Worm (Caenorhabditis elegans): ENCODE measurements around the gene cdgs-1.

cdgs-1 gene

DNA sequence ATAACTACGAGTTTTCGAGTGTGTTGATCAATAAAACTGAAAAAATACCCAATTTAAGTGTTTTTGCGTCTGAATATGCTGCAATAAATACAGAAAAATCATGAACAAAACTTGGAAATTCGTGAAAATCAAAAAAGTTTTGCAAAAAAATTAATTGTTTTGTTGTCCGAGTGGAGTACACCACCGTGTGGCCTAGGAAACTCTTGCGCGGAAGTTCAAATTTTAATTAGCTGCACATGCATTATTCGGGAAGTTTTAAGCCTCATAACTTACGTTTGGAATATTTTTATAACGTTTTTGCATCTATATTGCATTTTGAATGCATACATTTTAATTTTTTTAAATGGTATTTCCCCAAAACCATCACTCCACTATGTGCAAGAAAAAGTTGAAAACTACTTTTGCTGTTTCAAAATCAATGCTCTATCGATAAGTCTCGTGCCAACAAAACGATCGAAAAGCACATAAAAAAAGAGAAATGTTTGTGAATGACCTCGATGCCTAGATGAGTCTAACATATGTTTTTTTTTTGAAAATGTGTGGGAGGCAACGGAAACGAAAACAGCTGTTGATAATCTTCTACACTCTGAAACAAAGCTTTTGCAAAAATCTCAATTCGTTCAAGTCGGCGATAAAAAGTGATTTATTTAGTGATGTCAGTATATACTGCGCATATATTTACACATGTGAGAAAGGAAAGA is 1.0 kb upstream of the cdgs-1 start:
- no peak for TF ChIP-seq unc-86 (tag; optimal IDR thresholded peaks at IDR 0.05)
- peak; percentile 49 for TF ChIP-seq ceh-2 (tag; optimal IDR thresholded peaks at IDR 0.05)
- TF ChIP-seq ttx-3 (tag; optimal IDR thresholded peaks at IDR 0.05): no peak
- no peak for TF ChIP-seq fax-1 (tag; optimal IDR thresholded peaks at IDR 0.05)
- no peak for TF ChIP-seq gmeb-2 (tag; optimal IDR thresholded peaks at IDR 0.05)
- TF ChIP-seq C38D4.7 (GFP tag; optimal IDR thresholded peaks at IDR 0.05): no peak
- no peak for TF ChIP-seq dve-1 (tag; optimal IDR thresholded peaks at IDR 0.05)
- peak; percentile 81 for TF ChIP-seq C08G9.2 (tag; optimal IDR thresholded peaks at IDR 0.05)
- TF ChIP-seq ceh-31 (tag; optimal IDR thresholded peaks at IDR 0.05): peak; percentile 52
- TF ChIP-seq ztf-16 (tag; optimal IDR thresholded peaks at IDR 0.05): no peak
- TF ChIP-seq ref-2 (tag; optimal IDR thresholded peaks at IDR 0.05): no peak
- no peak for TF ChIP-seq ceh-19 (GFP tag; optimal IDR thresholded peaks at IDR 0.05)
- TF ChIP-seq nhr-232 (tag; optimal IDR thresholded peaks at IDR 0.05): no peak
- TF ChIP-seq pax-1 (tag; optimal IDR thresholded peaks at IDR 0.05): no peak
- peak; percentile 46 for TF ChIP-seq zip-5 (tag; optimal IDR thresholded peaks at IDR 0.05)
- TF ChIP-seq hlh-13 (GFP tag; optimal IDR thresholded peaks at IDR 0.05): no peak
- no peak for TF ChIP-seq K02D7.2 (tag; optimal IDR thresholded peaks at IDR 0.05)
- peak; percentile 27 for TF ChIP-seq elt-2 (tag; optimal IDR thresholded peaks at IDR 0.05)
- TF ChIP-seq ceh-14 (tag; optimal IDR thresholded peaks at IDR 0.05): peak; percentile 6
- TF ChIP-seq odd-2 (tag; optimal IDR thresholded peaks at IDR 0.05): no peak
- TF ChIP-seq lim-6 (tag; optimal IDR thresholded peaks at IDR 0.05): no peak
- no peak for TF ChIP-seq che-1 (tag; optimal IDR thresholded peaks at IDR 0.05)
- no peak for TF ChIP-seq ama-1 (optimal IDR thresholded peaks at IDR 0.05)
- TF ChIP-seq eyg-1 (tag; optimal IDR thresholded peaks at IDR 0.05): no peak
- peak; percentile 58 for TF ChIP-seq ets-4 (tag; optimal IDR thresholded peaks at IDR 0.05)
- TF ChIP-seq elt-4 (tag; optimal IDR thresholded peaks at IDR 0.05): no peak
- no peak for TF ChIP-seq ceh-24 (tag; optimal IDR thresholded peaks at IDR 0.05)
- TF ChIP-seq unc-55 (GFP tag; optimal IDR thresholded peaks at IDR 0.05): no peak
- TF ChIP-seq fkh-6 (tag; optimal IDR thresholded peaks at IDR 0.05): no peak
- no peak for TF ChIP-seq syd-9 (tag; optimal IDR thresholded peaks at IDR 0.05)
- TF ChIP-seq ceh-18 (tag; optimal IDR thresholded peaks at IDR 0.05): peak; percentile 18
- TF ChIP-seq tbx-2 (tag; optimal IDR thresholded peaks at IDR 0.05): peak; percentile 21
- TF ChIP-seq hlh-15 (tag; optimal IDR thresholded peaks at IDR 0.05): no peak
- TF ChIP-seq pros-1 (tag; optimal IDR thresholded peaks at IDR 0.05): no peak
- TF ChIP-seq ceh-22 (tag; optimal IDR thresholded peaks at IDR 0.05): no peak
- TF ChIP-seq Y22D7AL.16 (tag; optimal IDR thresholded peaks at IDR 0.05): no peak
- TF ChIP-seq hlh-6 (tag; optimal IDR thresholded peaks at IDR 0.05): no peak
- TF ChIP-seq tbx-7 (tag; optimal IDR thresholded peaks at IDR 0.05): peak; percentile 74
- TF ChIP-seq unc-42 (tag; optimal IDR thresholded peaks at IDR 0.05): no peak
- no peak for TF ChIP-seq pha-4 (tag; optimal IDR thresholded peaks at IDR 0.05)
- no peak for TF ChIP-seq nfya-1 (tag; optimal IDR thresholded peaks at IDR 0.05)
- TF ChIP-seq pha-2 (tag; optimal IDR thresholded peaks at IDR 0.05): no peak

- TF ChIP-seq ahr-1 (tag; optimal IDR thresholded peaks at IDR 0.05) (no peak), nfya-1 (tag; optimal IDR thresholded peaks at IDR 0.05) (no peak), ceh-48 (tag; optimal IDR thresholded peaks at IDR 0.05) (no peak), unc-3 (GFP tag; conservative IDR thresholded peaks at IDR 0.05) (no peak), unc-3 (tag; optimal IDR thresholded peaks at IDR 0.05) (no peak), lim-6 (tag; optimal IDR thresholded peaks at IDR 0.05) (no peak), npax-4 (tag; optimal IDR thresholded peaks at IDR 0.05) (no peak), hlh-6 (tag; optimal IDR thresholded peaks at IDR 0.05) (no peak), nhr-11 (tag; optimal IDR thresholded peaks at IDR 0.05) (no peak), pax-1 (tag; optimal IDR thresholded peaks at IDR 0.05) (no peak)
Observed at ce11 chrIV:7812709-7813108, 2.8 kb downstream of the cdgs-1 start, which contains the start of gene zgpa-1. zgpa-1 (minus strand) TSS chrIV:7812809.

All from whole organism, late embryonic.